Worm (Caenorhabditis elegans): Measurements from ENCODE around the gene arrd-15.

DNA sequence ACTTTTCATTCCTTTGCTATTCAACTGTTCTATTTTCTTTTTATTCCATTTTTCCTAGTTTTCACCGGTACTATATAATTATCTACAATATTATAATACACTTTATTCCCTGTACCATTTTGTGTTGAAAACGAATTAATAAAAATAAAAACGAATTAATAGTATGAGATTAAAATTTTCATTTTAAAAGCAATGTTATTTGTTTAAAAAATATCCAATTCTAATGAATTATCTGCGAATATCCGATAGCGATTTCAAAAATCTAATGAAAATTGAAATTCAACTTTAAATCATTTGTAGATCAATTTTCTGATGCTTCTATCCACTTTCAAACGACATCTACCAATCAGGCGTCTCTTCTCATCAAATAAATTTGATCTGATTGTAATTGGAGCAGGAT is 16.4 kb upstream of the arrd-15 start, which contains the start of gene trxr-2:
- no peak for TF ChIP-seq tbp1 (GFP tag; optimal IDR thresholded peaks at IDR 0.05)
- TF ChIP-seq F10E7.11 (tag; optimal IDR thresholded peaks at IDR 0.05): no peak
- TF ChIP-seq lin-35 (GFP tag; optimal IDR thresholded peaks at IDR 0.05): no peak
- no peak for TF ChIP-seq F55B11.4 (tag; optimal IDR thresholded peaks at IDR 0.05; ENCODE audit: borderline replicate concordance, insufficient read depth)
- TF ChIP-seq him-1 (tag; optimal IDR thresholded peaks at IDR 0.05): no peak
- TF ChIP-seq nhr-27 (tag; optimal IDR thresholded peaks at IDR 0.05): no peak
- no peak for TF ChIP-seq dpl-1 (GFP tag; optimal IDR thresholded peaks at IDR 0.05)
- TF ChIP-seq cebp-2 (GFP tag; IDR thresholded peaks at IDR 0.05): no peak
